Fruit fly (Drosophila melanogaster) whole organism: ENCODE results near the gene Polr1E.

ENCODE experiments used
- Dll ChIP-seq: fragments of >200 bp; optimal IDR thresholded peaks from 2 replicates; lab custom pipeline; 2017
- psq ChIP-seq: fragments of >200 bp; optimal IDR thresholded peaks from 2 replicates; lab custom pipeline; 2017

DNA sequence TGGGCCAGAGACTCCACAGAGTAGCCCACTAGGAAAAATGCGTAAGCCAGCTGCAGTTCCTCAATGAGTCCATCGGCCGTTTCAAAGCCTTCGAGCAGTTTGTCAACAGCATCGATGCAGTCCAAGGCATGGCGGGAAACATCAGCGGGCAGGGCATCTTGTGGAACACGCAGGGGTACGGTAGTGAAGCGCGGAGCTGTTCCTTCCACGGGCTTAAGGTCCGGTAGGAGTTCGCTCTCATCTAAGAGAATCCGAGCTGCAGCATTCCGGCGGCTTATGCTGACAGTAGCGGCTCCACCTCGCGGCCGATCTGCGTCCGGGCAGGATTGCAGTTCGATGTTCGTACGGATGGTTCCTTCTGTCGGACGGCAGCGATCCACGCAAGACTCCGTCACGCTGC is 49.7 kb downstream of the Polr1E start:
- TF ChIP-seq Dll (no peak), psq (lab: Kevin White, UChicago) (no peak)
